Fruit fly (Drosophila melanogaster): ENCODE results near the gene Miox.

dm6 chr3L:12183967-12184366, 817 bp upstream of the Miox start:
- TF ChIP-seq Sin3A (optimal IDR thresholded peaks at IDR 0.05) (no peak), h (optimal IDR thresholded peaks at IDR 0.05) (no peak), psq (optimal IDR thresholded peaks at IDR 0.05) (no peak)

Data from Kc167 (cell line).